Worm (Caenorhabditis elegans) whole organism, L4 larva: ENCODE data around the gene clec-136.

Experiments used
- F10B5.3 ChIP-seq: sonication (generic microtip); optimal IDR thresholded peaks from 2 replicates; lab custom pipeline; 2016; ENCODE audit warnings: mild to moderate bottlenecking, missing genetic modification characterization, missing compliant biosample characterization
- F37D6.2 ChIP-seq: sonication (generic microtip); optimal IDR thresholded peaks from 2 replicates; lab custom pipeline; 2016; ENCODE audit warnings: mild to moderate bottlenecking, missing genetic modification characterization, missing compliant biosample characterization
- Y105C5A.15 ChIP-seq: fragments of 200-800 bp; sonication (Bioruptor generic); IDR thresholded peaks from 2 replicates; pipeline ENCODE4 v1.3.6; 2022; ENCODE audit warnings: missing genetic modification characterization, missing compliant biosample characterization
- Y48G9A.11 ChIP-seq: fragments of 200-800 bp; sonication (Bioruptor generic); IDR thresholded peaks from 2 replicates; pipeline ENCODE4 v1.3.6; 2022; ENCODE audit warnings: missing genetic modification reagents, missing genetic modification characterization, missing compliant biosample characterization
- ama-1 ChIP-seq: fragments of 150-350 bp; optimal IDR thresholded peaks from 2 replicates; lab custom pipeline; 2014; ENCODE audit warnings: inconsistent platforms, mixed read lengths
- attf-4 ChIP-seq: sonication (generic microtip); optimal IDR thresholded peaks from 3 replicates; lab custom pipeline; 2017; ENCODE audit warnings: missing biosample characterization, missing genetic modification characterization
- ceh-44 ChIP-seq: fragments of 200-800 bp; sonication (Bioruptor generic); IDR thresholded peaks from 2 replicates; pipeline ENCODE4 v1.3.6; 2022; ENCODE audit warnings: missing genetic modification reagents, missing genetic modification characterization, missing compliant biosample characterization
- ces-1 ChIP-seq: fragments of 150-350 bp; sonication (generic microtip); optimal IDR thresholded peaks from 4 replicates; lab custom pipeline; 2014; ENCODE audit warnings: missing biosample characterization, missing genetic modification reagents, missing genetic modification characterization
- ctbp-1 ChIP-seq: fragments of 200-800 bp; sonication (Bioruptor generic); IDR thresholded peaks from 2 replicates; pipeline ENCODE4 v1.3.6; 2022; ENCODE audit warnings: missing genetic modification reagents, missing genetic modification characterization, missing compliant biosample characterization
- daf-12 ChIP-seq: fragments of 150-350 bp; optimal IDR thresholded peaks from 2 replicates; lab custom pipeline; 2014; ENCODE audit warnings: missing biosample characterization, missing genetic modification reagents, missing genetic modification characterization
- daf-16 ChIP-seq, 3 experiments: sonication (generic microtip); optimal IDR thresholded peaks; 2 replicates each; lab custom pipeline; 2016 to 2017; ENCODE audit warnings: missing genetic modification characterization in 3 of 3, missing genetic modification reagents in 3 of 3, mild to moderate bottlenecking in 2 of 3, missing compliant biosample characterization in 2 of 3, missing biosample characterization in 1 of 3, moderate library complexity in 1 of 3
- dmd-6 ChIP-seq: fragments of 200-800 bp; sonication (Bioruptor generic); IDR thresholded peaks from 2 replicates; pipeline ENCODE4 v1.3.6; 2022; ENCODE audit warnings: missing genetic modification reagents, missing genetic modification characterization, missing compliant biosample characterization
- dve-1 ChIP-seq: sonication (generic microtip); optimal IDR thresholded peaks from 2 replicates; lab custom pipeline; 2017; ENCODE audit warnings: antibody characterized with exemption, mild to moderate bottlenecking, missing genetic modification characterization, missing compliant biosample characterization; ENCODE audit not compliant: insufficient read depth
- egl-27 ChIP-seq: sonication (generic microtip); optimal IDR thresholded peaks from 3 replicates; lab custom pipeline; 2017; ENCODE audit warnings: missing biosample characterization, missing genetic modification reagents, missing genetic modification characterization
- egl-43 ChIP-seq: fragments of 200-800 bp; sonication (Bioruptor generic); IDR thresholded peaks from 2 replicates; pipeline ENCODE4 v1.3.6; 2022; ENCODE audit warnings: missing genetic modification reagents, missing genetic modification characterization, missing compliant biosample characterization
- fkh-10 ChIP-seq: fragments of 150-350 bp; optimal IDR thresholded peaks from 2 replicates; lab custom pipeline; 2014; ENCODE audit warnings: missing biosample characterization, missing genetic modification reagents, missing genetic modification characterization
- gei-8 ChIP-seq: fragments of 200-800 bp; sonication (Bioruptor generic); optimal IDR thresholded peaks from 2 replicates; lab custom pipeline; 2018; ENCODE audit warnings: mild to moderate bottlenecking, missing genetic modification characterization, missing compliant biosample characterization
- hif-1 ChIP-seq, 2 experiments: sonication (generic microtip); optimal IDR thresholded peaks; 2 replicates each; lab custom pipeline; 2016 to 2017; ENCODE audit warnings: missing compliant biosample characterization in 2 of 2, missing genetic modification characterization in 2 of 2, missing genetic modification reagents in 2 of 2, missing genotype in 2 of 2, mild to moderate bottlenecking in 1 of 2
- hlh-11 ChIP-seq: fragments of 200-800 bp; sonication (Bioruptor generic); optimal IDR thresholded peaks from 2 replicates; lab custom pipeline; 2018; ENCODE audit warnings: mild to moderate bottlenecking, missing genetic modification characterization, missing compliant biosample characterization
- hlh-30 ChIP-seq: sonication (generic microtip); optimal IDR thresholded peaks from 2 replicates; lab custom pipeline; 2017; ENCODE audit warnings: antibody characterized with exemption, mild to moderate bottlenecking, missing genetic modification characterization, missing compliant biosample characterization; ENCODE audit not compliant: insufficient read depth
- lin-13 ChIP-seq: fragments of 150-350 bp; optimal IDR thresholded peaks from 2 replicates; lab custom pipeline; 2014; ENCODE audit warnings: missing biosample characterization, missing genetic modification reagents, missing genetic modification characterization
- lin-15B ChIP-seq: fragments of 150-350 bp; sonication (generic microtip); optimal IDR thresholded peaks from 3 replicates; lab custom pipeline; 2014; ENCODE audit warnings: missing biosample characterization, missing genetic modification characterization
- lin-38 ChIP-seq: fragments of 200-800 bp; sonication (Bioruptor generic); IDR thresholded peaks from 2 replicates; pipeline ENCODE4 v1.3.6; 2022; ENCODE audit warnings: missing genetic modification reagents, missing genetic modification characterization, missing compliant biosample characterization
- lin-39 ChIP-seq: fragments of 150-350 bp; optimal IDR thresholded peaks from 2 replicates; lab custom pipeline; 2014; ENCODE audit warnings: missing biosample characterization, missing genetic modification reagents, missing genetic modification characterization
- lir-3 ChIP-seq: sonication (generic microtip); optimal IDR thresholded peaks from 2 replicates; lab custom pipeline; 2016; ENCODE audit warnings: mild to moderate bottlenecking, missing genetic modification characterization, missing compliant biosample characterization
- lsy-2 ChIP-seq, 2 experiments: fragments of 150-350 bp in 1 of 2; sonication (generic microtip) in 1 of 2; optimal IDR thresholded peaks; 2 replicates each; lab custom pipeline; 2014 to 2017; ENCODE audit warnings: missing biosample characterization in 2 of 2, missing genetic modification characterization in 2 of 2
- madf-5 ChIP-seq, 2 experiments: fragments of 200-800 bp; sonication (Bioruptor generic); IDR thresholded peaks; 2 replicates each; pipeline ENCODE4 v1.3.6; 2022; ENCODE audit warnings: missing compliant biosample characterization in 2 of 2, missing genetic modification characterization in 2 of 2
- mdl-1 ChIP-seq, 2 experiments: fragments of 150-350 bp in 1 of 2; sonication (generic microtip) in 1 of 2; optimal IDR thresholded peaks; 2 replicates each; lab custom pipeline; 2014 to 2017; ENCODE audit warnings: missing biosample characterization in 2 of 2, missing genetic modification characterization in 2 of 2
- mdt-29 ChIP-seq: fragments of 200-800 bp; sonication (Bioruptor generic); IDR thresholded peaks from 2 replicates; pipeline ENCODE4 v1.3.6; 2022; ENCODE audit warnings: missing genetic modification reagents, missing genetic modification characterization, missing compliant biosample characterization
- mep-1 ChIP-seq: fragments of 150-350 bp; sonication (generic microtip); optimal IDR thresholded peaks from 3 replicates; lab custom pipeline; 2014; ENCODE audit warnings: missing biosample characterization, missing genetic modification characterization
- mes-2 ChIP-seq: sonication (generic microtip); optimal IDR thresholded peaks from 2 replicates; lab custom pipeline; 2016; ENCODE audit warnings: missing genotype, mild to moderate bottlenecking, missing genetic modification characterization, missing compliant biosample characterization; ENCODE audit not compliant: poor library complexity, severe bottlenecking
- nhr-111 ChIP-seq: fragments of 200-800 bp; sonication (Bioruptor generic); optimal IDR thresholded peaks from 2 replicates; lab custom pipeline; 2018; ENCODE audit warnings: mild to moderate bottlenecking, missing genetic modification characterization, missing compliant biosample characterization
- nhr-237 ChIP-seq: sonication (generic microtip); optimal IDR thresholded peaks from 2 replicates; lab custom pipeline; 2017; ENCODE audit warnings: missing biosample characterization, missing genetic modification characterization
- nhr-28 ChIP-seq: fragments of 150-350 bp; optimal IDR thresholded peaks from 2 replicates; lab custom pipeline; 2014; ENCODE audit warnings: missing biosample characterization, missing genetic modification characterization
- nhr-42 ChIP-seq: fragments of 200-800 bp; sonication (Bioruptor generic); IDR thresholded peaks from 2 replicates; pipeline ENCODE4 v1.3.6; 2022; ENCODE audit warnings: missing genetic modification characterization, missing compliant biosample characterization
- nhr-48 ChIP-seq: sonication (generic microtip); optimal IDR thresholded peaks from 2 replicates; lab custom pipeline; 2016; ENCODE audit warnings: mild to moderate bottlenecking, missing genetic modification characterization, missing compliant biosample characterization
- nhr-6 ChIP-seq: fragments of 150-350 bp; optimal IDR thresholded peaks from 2 replicates; lab custom pipeline; 2014; ENCODE audit warnings: missing biosample characterization, missing genetic modification characterization
- nhr-76 ChIP-seq: fragments of 150-350 bp; optimal IDR thresholded peaks from 2 replicates; lab custom pipeline; 2014; ENCODE audit warnings: missing biosample characterization, missing genetic modification characterization
- nhr-77 ChIP-seq: fragments of 150-350 bp; optimal IDR thresholded peaks from 2 replicates; lab custom pipeline; 2014; ENCODE audit warnings: missing biosample characterization, missing genetic modification characterization
- pha-4 ChIP-seq, 2 experiments: fragments of 150-350 bp in 1 of 2; fragments of 200-800 bp in 1 of 2; sonication (Bioruptor generic) in 1 of 2; IDR thresholded peaks in 1 of 2; optimal IDR thresholded peaks in 1 of 2; 2 replicates each; pipeline versions ENCODE4 v1.3.6 to Lab custom; 2014 to 2022; ENCODE audit warnings: missing genetic modification characterization in 2 of 2, missing genetic modification reagents in 2 of 2, missing biosample characterization in 1 of 2, missing compliant biosample characterization in 1 of 2
- php-3 ChIP-seq: fragments of 200-800 bp; sonication (Bioruptor generic); IDR thresholded peaks from 2 replicates; pipeline ENCODE4 v1.3.6; 2022; ENCODE audit warnings: missing genetic modification reagents, missing genetic modification characterization, missing compliant biosample characterization
- pqm-1 ChIP-seq: sonication (generic microtip); optimal IDR thresholded peaks from 2 replicates; lab custom pipeline; 2017; ENCODE audit warnings: missing biosample characterization, missing genetic modification characterization
- rbr-2 ChIP-seq: sonication (generic microtip); optimal IDR thresholded peaks from 2 replicates; lab custom pipeline; 2016; ENCODE audit warnings: missing genotype, missing genetic modification characterization, missing compliant biosample characterization
- skn-1 ChIP-seq: fragments of 150-350 bp; optimal IDR thresholded peaks from 2 replicates; lab custom pipeline; 2014; ENCODE audit warnings: missing biosample characterization, missing genetic modification characterization
- spr-1 ChIP-seq: sonication (generic microtip); optimal IDR thresholded peaks from 2 replicates; lab custom pipeline; 2016; ENCODE audit warnings: mild to moderate bottlenecking, missing genetic modification characterization, missing compliant biosample characterization
- tra-1 ChIP-seq: fragments of 200-800 bp; sonication (Bioruptor generic); IDR thresholded peaks from 2 replicates; pipeline ENCODE4 v1.3.6; 2022; ENCODE audit warnings: missing genetic modification reagents, missing genetic modification characterization, missing compliant biosample characterization
- unc-130 ChIP-seq: sonication (generic microtip); optimal IDR thresholded peaks from 2 replicates; lab custom pipeline; 2016; ENCODE audit warnings: missing genetic modification reagents, missing genetic modification characterization, missing compliant biosample characterization
- unc-62 ChIP-seq, 3 experiments: fragments of 150-350 bp in 1 of 3; sonication (generic microtip); optimal IDR thresholded peaks in 2 of 3; peaks in 1 of 3; 1 replicate in 1 of 3; 2 replicates in 2 of 3; lab custom pipeline; 2014 to 2017; ENCODE audit warnings: missing biosample characterization in 3 of 3, missing genetic modification characterization in 3 of 3, missing genetic modification reagents in 3 of 3, missing genotype in 1 of 3
- vab-7 ChIP-seq: fragments of 200-800 bp; sonication (Bioruptor generic); IDR thresholded peaks from 2 replicates; pipeline ENCODE4 v1.3.6; 2022; ENCODE audit warnings: missing genetic modification reagents, missing genetic modification characterization, missing compliant biosample characterization
- zip-2 ChIP-seq: fragments of 150-350 bp; optimal IDR thresholded peaks from 2 replicates; lab custom pipeline; 2014; ENCODE audit warnings: missing biosample characterization, missing genetic modification characterization
- ztf-11 ChIP-seq: fragments of 150-350 bp; optimal IDR thresholded peaks from 2 replicates; lab custom pipeline; 2014; ENCODE audit warnings: missing biosample characterization, missing genetic modification characterization

The clec-136 gene

ce11 chrII:4604149-4604548 is 12.2 kb downstream of the clec-136 start:
- TF ChIP-seq pha-4 (GFP tag; IDR thresholded peaks at IDR 0.05; lab: Robert Waterston, UW) (peak; percentile 32; the same call in 1 of the 2 replicates), pha-4 (tag; optimal IDR thresholded peaks at IDR 0.05; lab: Kevin White, UChicago) (no peak), rbr-2 (tag; lab: Kevin White, UChicago) (no peak), daf-12 (tag; lab: Kevin White, UChicago) (no peak), nhr-111 (GFP tag; lab: Kevin White, UChicago) (no peak), fkh-10 (GFP tag; lab: Kevin White, UChicago) (no peak), lsy-2 (tag; optimal IDR thresholded peaks at IDR 0.05; lab: Kevin White, UChicago) (peak in 1 of 2 experiments; percentile 46), hif-1 (tag; optimal IDR thresholded peaks at IDR 0.05; lab: Kevin White, UChicago) (no peak), lin-39 (tag; lab: Kevin White, UChicago) (no peak), nhr-76 (tag; lab: Kevin White, UChicago) (no peak), ctbp-1 (GFP tag; lab: Robert Waterston, UW) (no peak), mep-1 (peak; percentile 38), ztf-11 (tag; lab: Kevin White, UChicago) (no peak), mdl-1 (tag; optimal IDR thresholded peaks at IDR 0.05; lab: Kevin White, UChicago) (no peak), skn-1 (tag; lab: Kevin White, UChicago) (no peak), hlh-11 (peak; percentile 64), nhr-6 (tag; lab: Kevin White, UChicago) (peak; percentile 7), vab-7 (no peak), php-3 (GFP tag; lab: Robert Waterston, UW) (0 out of 2 replicates have a peak, but pooled peaks have one; percentile 43), Y105C5A.15 (GFP tag; lab: Robert Waterston, UW) (no peak), egl-27 (no peak), lir-3 (tag; lab: Kevin White, UChicago) (no peak), nhr-28 (tag; lab: Kevin White, UChicago) (peak; percentile 64), lin-13 (no peak), pqm-1 (tag; lab: Kevin White, UChicago) (peak; percentile 55), daf-16 (GFP tag; optimal IDR thresholded peaks at IDR 0.05; lab: Kevin White, UChicago) (no peak), daf-16 (tag; optimal IDR thresholded peaks at IDR 0.05; lab: Kevin White, UChicago) (peak; percentile 95), lin-38 (GFP tag; lab: Robert Waterston, UW) (no peak), gei-8 (no peak), unc-62 (GFP tag; optimal IDR thresholded peaks at IDR 0.05 in 1 of 2; lab: Kevin White, UChicago) (peak in 1 of 2 experiments; percentile 61), unc-62 (tag; optimal IDR thresholded peaks at IDR 0.05; lab: Kevin White, UChicago) (no peak), F10B5.3 (tag; lab: Kevin White, UChicago) (no peak), dmd-6 (peak; percentile 72), lin-15B (tag; lab: Kevin White, UChicago) (no peak), nhr-42 (GFP tag; lab: Robert Waterston, UW) (no peak), mes-2 (tag; lab: Kevin White, UChicago) (peak; percentile 20), dve-1 (peak; percentile 83), ces-1 (GFP tag; lab: Kevin White, UChicago) (no peak), nhr-77 (tag; lab: Kevin White, UChicago) (peak; percentile 83), zip-2 (tag; lab: Kevin White, UChicago) (no peak), spr-1 (no peak), nhr-48 (tag; lab: Kevin White, UChicago) (peak; percentile 4), Y48G9A.11 (no peak)

ce11 chrII:4603035-4603434 is 13.3 kb downstream of the clec-136 start, which contains the start of gene F35D11.4:
Gene F35D11.4 (plus strand): TSS chrII:4603427.
- no peak for TF ChIP-seq egl-43 (GFP tag; lab: Robert Waterston, UW)
- no peak for TF ChIP-seq ama-1
- TF ChIP-seq unc-130 (GFP tag; lab: Kevin White, UChicago), result peak; percentile 89
- TF ChIP-seq mdt-29 (GFP tag; lab: Robert Waterston, UW), result no peak
- TF ChIP-seq ctbp-1 (GFP tag; lab: Robert Waterston, UW), result no peak
- no peak for TF ChIP-seq nhr-237 (tag; lab: Kevin White, UChicago)
- no peak for TF ChIP-seq attf-4 (tag; lab: Kevin White, UChicago)
- no peak; a peak in 1 of 4 replicates for TF ChIP-seq madf-5 (GFP tag; IDR thresholded peaks at IDR 0.05; lab: Robert Waterston, UW)
- 0 out of 2 replicates have a peak, but pooled peaks have one; percentile 35 for TF ChIP-seq tra-1 (GFP tag; lab: Robert Waterston, UW)
- TF ChIP-seq F37D6.2, result peak; percentile 6
- TF ChIP-seq skn-1 (tag; lab: Kevin White, UChicago), result no peak
- TF ChIP-seq hlh-30, result peak; percentile 55
- TF ChIP-seq ceh-44 (GFP tag; lab: Robert Waterston, UW), result peak; percentile 33; the same call in 1 of the 2 replicates
- TF ChIP-seq lin-13, result peak; percentile 35
